Fruit fly (Drosophila melanogaster): ENCODE results near the gene Prtl99C.
A peak's percentile ranks its signal among the peaks of the same experiment; 100 is the strongest.

Prtl99C gene

DNA sequence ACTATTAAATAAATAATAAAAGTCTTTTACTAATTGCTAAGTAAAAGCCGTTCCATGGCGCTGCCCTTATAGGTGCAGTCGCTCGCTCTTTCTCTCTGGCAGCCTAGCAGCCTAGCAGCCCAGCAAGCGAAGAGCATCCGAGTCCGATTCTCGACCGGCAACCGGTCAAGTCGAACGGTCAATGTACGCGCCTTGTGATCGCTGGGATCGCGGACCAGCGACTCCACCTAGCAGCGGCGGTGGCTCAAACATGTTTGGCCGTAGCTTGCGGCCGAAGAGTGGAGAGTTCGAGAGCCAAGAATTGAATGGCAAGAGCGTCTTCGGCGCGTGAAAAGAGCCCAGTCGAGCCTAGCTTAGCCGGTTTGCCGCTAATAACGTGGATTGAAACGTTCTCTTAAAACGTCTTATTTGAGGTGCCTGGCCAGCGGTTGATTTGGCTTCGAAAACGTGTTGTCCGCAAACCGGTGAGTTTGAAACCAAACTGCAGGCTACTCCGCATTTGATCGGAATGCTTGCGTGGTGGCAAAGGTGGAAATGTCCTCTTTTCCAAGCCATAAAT, 6.4 kb upstream of the Prtl99C start:
- TF ChIP-seq CG17806 (tag; optimal IDR thresholded peaks at IDR 0.05): no peak
- no peak for TF ChIP-seq CG34367 (tag; optimal IDR thresholded peaks at IDR 0.05)
- TF ChIP-seq EcR (GFP tag; optimal IDR thresholded peaks at IDR 0.05): peak; percentile 95
- 0 out of 3 replicates have a peak, but pooled peaks have one; percentile 5 for TF ChIP-seq fd96Ca (GFP tag; IDR thresholded peaks at IDR 0.05)
- TF ChIP-seq Ets98B (GFP tag; IDR thresholded peaks at IDR 0.05): 0 out of 2 replicates have a peak, but pooled peaks have one; percentile 20
- TF ChIP-seq Pif1A (GFP tag; optimal IDR thresholded peaks at IDR 0.05): no peak
- TF ChIP-seq CG14655 (GFP tag; optimal IDR thresholded peaks at IDR 0.05): no peak
- TF ChIP-seq gl (tag; optimal IDR thresholded peaks at IDR 0.05): no peak
- TF ChIP-seq CG15710 (tag; optimal IDR thresholded peaks at IDR 0.05): no peak
- peak; percentile 43 for TF ChIP-seq CG13204 (GFP tag; optimal IDR thresholded peaks at IDR 0.05)
- no peak for TF ChIP-seq CG8159 (tag; optimal IDR thresholded peaks at IDR 0.05)
- peak; percentile 5 for TF ChIP-seq Pif1B (GFP tag; optimal IDR thresholded peaks at IDR 0.05)
- no peak for TF ChIP-seq Snoo (tag; optimal IDR thresholded peaks at IDR 0.05)
- no peak for TF ChIP-seq CG12605 (GFP tag; IDR thresholded peaks at IDR 0.05)
- no peak for TF ChIP-seq D1 (tag; optimal IDR thresholded peaks at IDR 0.05)

DNA sequence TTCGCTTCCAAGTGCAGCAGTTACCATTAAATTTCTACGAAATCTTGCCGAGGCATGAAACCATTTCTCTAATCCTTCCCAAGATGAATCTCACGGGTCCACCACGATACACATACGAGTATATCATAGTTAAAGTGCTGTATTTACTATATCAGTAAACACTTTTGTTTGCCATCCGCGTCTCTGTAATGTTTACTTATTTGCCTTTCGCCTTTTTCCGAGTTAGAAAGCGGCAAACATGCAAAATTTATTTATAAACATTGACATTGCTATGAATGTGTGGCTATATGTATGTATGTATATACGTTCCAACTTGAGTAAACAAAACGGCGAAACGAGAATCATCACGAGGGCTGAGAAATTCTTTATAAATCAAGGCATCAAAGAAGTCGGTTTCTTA, 4.8 kb upstream of the Prtl99C start:
- TF ChIP-seq CG14655 (GFP tag; optimal IDR thresholded peaks at IDR 0.05) (peak; percentile 6), fd96Ca (GFP tag; IDR thresholded peaks at IDR 0.05) (no peak), CG8301 (tag; optimal IDR thresholded peaks at IDR 0.05) (no peak)

DNA sequence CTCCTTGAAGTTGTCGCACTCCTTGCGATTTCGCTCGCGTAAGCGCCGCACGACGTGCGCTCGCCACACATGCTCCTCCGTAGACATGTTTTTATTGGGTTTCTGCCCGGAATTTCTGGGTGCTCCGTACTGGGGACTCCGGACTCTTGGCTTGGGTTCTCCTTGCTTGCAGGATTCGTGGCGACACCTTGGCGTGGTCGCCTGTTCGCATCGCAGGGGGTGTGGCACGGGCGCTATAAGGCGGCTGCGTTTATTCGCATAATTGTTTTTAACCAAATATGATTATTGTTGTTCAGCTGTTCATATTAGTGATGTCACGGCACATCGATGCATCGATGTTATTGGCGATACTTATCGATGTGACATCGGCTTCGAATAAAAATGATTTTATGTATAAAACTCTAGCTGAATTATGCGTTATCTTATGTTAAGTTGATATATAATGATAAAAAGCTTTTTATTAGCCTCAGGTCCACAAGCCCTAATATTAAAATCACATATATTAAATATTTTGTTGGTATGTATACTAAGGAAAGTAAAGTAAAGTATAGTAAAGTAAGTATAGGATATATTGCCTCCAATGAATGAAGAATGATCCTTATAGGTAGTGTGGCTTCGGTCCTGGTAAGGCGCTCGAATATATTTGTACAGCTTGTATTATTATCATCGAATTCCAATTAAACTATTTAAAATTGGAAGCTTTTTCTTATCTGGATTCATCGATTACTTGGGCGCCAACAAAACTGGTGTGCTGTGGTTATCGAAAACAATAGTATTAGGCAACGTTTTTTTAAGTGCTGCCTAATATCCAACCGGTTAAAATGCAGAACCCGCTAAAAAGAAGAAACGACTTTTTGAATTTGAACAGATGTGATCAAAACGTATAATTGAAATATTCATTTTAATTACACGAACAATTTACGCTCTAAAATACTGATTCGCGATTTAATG, 716 bp upstream of the Prtl99C start, which contains the start of gene Atg16:
Gene Atg16 (minus strand): TSS at position 343 of the 951 bp plus-strand sequence.
- TF ChIP-seq CG4496 (GFP tag; IDR thresholded peaks at IDR 0.05) (no peak), rn (GFP tag; IDR thresholded peaks at IDR 0.05) (no peak), CG34367 (tag; optimal IDR thresholded peaks at IDR 0.05) (no peak), CG15710 (tag; optimal IDR thresholded peaks at IDR 0.05) (no peak), Pif1B (GFP tag; optimal IDR thresholded peaks at IDR 0.05) (no peak), CG14655 (GFP tag; optimal IDR thresholded peaks at IDR 0.05) (no peak), CG9948 (tag; optimal IDR thresholded peaks at IDR 0.05) (no peak), D1 (tag; optimal IDR thresholded peaks at IDR 0.05) (no peak), gl (tag; optimal IDR thresholded peaks at IDR 0.05) (no peak), CG13204 (GFP tag; optimal IDR thresholded peaks at IDR 0.05) (no peak), CG8301 (tag; optimal IDR thresholded peaks at IDR 0.05) (no peak), CG17806 (tag; optimal IDR thresholded peaks at IDR 0.05) (no peak), Ets98B (GFP tag; IDR thresholded peaks at IDR 0.05) (no peak), EcR (GFP tag; optimal IDR thresholded peaks at IDR 0.05) (no peak)

- TF ChIP-seq Pif1B (GFP tag; optimal IDR thresholded peaks at IDR 0.05) (no peak), CG17806 (tag; optimal IDR thresholded peaks at IDR 0.05) (no peak), Snoo (tag; optimal IDR thresholded peaks at IDR 0.05) (no peak), D1 (tag; optimal IDR thresholded peaks at IDR 0.05) (no peak), CG4496 (GFP tag; IDR thresholded peaks at IDR 0.05) (no peak), CG13204 (GFP tag; optimal IDR thresholded peaks at IDR 0.05) (no peak), CG10348 (GFP tag; IDR thresholded peaks at IDR 0.05) (no peak), CG15710 (tag; optimal IDR thresholded peaks at IDR 0.05) (no peak), CG9948 (tag; optimal IDR thresholded peaks at IDR 0.05) (no peak), CG14655 (GFP tag; optimal IDR thresholded peaks at IDR 0.05) (no peak), CG34367 (tag; optimal IDR thresholded peaks at IDR 0.05) (no peak), rn (GFP tag; IDR thresholded peaks at IDR 0.05) (no peak), Pif1A (GFP tag; optimal IDR thresholded peaks at IDR 0.05) (no peak), CG32121 (GFP tag; IDR thresholded peaks at IDR 0.05) (no peak), CG8159 (tag; optimal IDR thresholded peaks at IDR 0.05) (no peak), EcR (GFP tag; optimal IDR thresholded peaks at IDR 0.05) (no peak), CG8301 (tag; optimal IDR thresholded peaks at IDR 0.05) (no peak), CG12605 (GFP tag; IDR thresholded peaks at IDR 0.05) (no peak), Ets98B (GFP tag; IDR thresholded peaks at IDR 0.05) (no peak), fd96Ca (GFP tag; IDR thresholded peaks at IDR 0.05) (no peak)
Measured at dm6 chr3R:29836188-29836587, 438 bp downstream of the Prtl99C start, which contains the start of gene CG42592. TSS of gene CG42592 (minus strand) at chr3R:29836288.

dm6 chr3R:29837771-29838170, 2.0 kb downstream of the Prtl99C start:
- TF ChIP-seq CG32121 (GFP tag; IDR thresholded peaks at IDR 0.05) (peak; percentile 46; the same call in 1 of the 2 replicates), CG17806 (tag; optimal IDR thresholded peaks at IDR 0.05) (no peak), Ets98B (GFP tag; IDR thresholded peaks at IDR 0.05) (0 out of 2 replicates have a peak, but pooled peaks have one; percentile 33), CG8301 (tag; optimal IDR thresholded peaks at IDR 0.05) (peak; percentile 30), CG4496 (GFP tag; IDR thresholded peaks at IDR 0.05) (peak; percentile 38; the same call in 1 of the 3 replicates), CG14655 (GFP tag; optimal IDR thresholded peaks at IDR 0.05) (peak; percentile 49), fd96Ca (GFP tag; IDR thresholded peaks at IDR 0.05) (peak; percentile 60), CG10348 (GFP tag; IDR thresholded peaks at IDR 0.05) (no peak), Snoo (tag; optimal IDR thresholded peaks at IDR 0.05) (no peak)

- TF ChIP-seq CG14655 (GFP tag; optimal IDR thresholded peaks at IDR 0.05): peak; percentile 69
- peak; percentile 46 for TF ChIP-seq CG8301 (tag; optimal IDR thresholded peaks at IDR 0.05)
- peak; percentile 31 for TF ChIP-seq CG9948 (tag; optimal IDR thresholded peaks at IDR 0.05)
- no peak for TF ChIP-seq CG4496 (GFP tag; IDR thresholded peaks at IDR 0.05)
- no peak for TF ChIP-seq D1 (tag; optimal IDR thresholded peaks at IDR 0.05)
- peak; percentile 12 for TF ChIP-seq CG15710 (tag; optimal IDR thresholded peaks at IDR 0.05)
- TF ChIP-seq CG17806 (tag; optimal IDR thresholded peaks at IDR 0.05): peak; percentile 22
- peak; percentile 20 for TF ChIP-seq gl (tag; optimal IDR thresholded peaks at IDR 0.05)
- no peak for TF ChIP-seq CG10348 (GFP tag; IDR thresholded peaks at IDR 0.05)
- TF ChIP-seq Ets98B (GFP tag; IDR thresholded peaks at IDR 0.05): no peak
- TF ChIP-seq Pif1A (GFP tag; optimal IDR thresholded peaks at IDR 0.05): peak; percentile 9
- peak; percentile 40 for TF ChIP-seq CG8159 (tag; optimal IDR thresholded peaks at IDR 0.05)
- TF ChIP-seq CG32121 (GFP tag; IDR thresholded peaks at IDR 0.05): no peak
- peak; percentile 25 for TF ChIP-seq CG34367 (tag; optimal IDR thresholded peaks at IDR 0.05)
- TF ChIP-seq rn (GFP tag; IDR thresholded peaks at IDR 0.05): no peak
- TF ChIP-seq Pif1B (GFP tag; optimal IDR thresholded peaks at IDR 0.05): no peak
Measured at dm6 chr3R:29838751-29839150, 3.0 kb downstream of the Prtl99C start.

Data from whole organism, pupa.